Worm (Caenorhabditis elegans): Measurements from ENCODE around the gene C03A3.9.
A peak's percentile ranks its signal among the peaks of the same experiment; 100 is the strongest.

Gene C03A3.9

DNA sequence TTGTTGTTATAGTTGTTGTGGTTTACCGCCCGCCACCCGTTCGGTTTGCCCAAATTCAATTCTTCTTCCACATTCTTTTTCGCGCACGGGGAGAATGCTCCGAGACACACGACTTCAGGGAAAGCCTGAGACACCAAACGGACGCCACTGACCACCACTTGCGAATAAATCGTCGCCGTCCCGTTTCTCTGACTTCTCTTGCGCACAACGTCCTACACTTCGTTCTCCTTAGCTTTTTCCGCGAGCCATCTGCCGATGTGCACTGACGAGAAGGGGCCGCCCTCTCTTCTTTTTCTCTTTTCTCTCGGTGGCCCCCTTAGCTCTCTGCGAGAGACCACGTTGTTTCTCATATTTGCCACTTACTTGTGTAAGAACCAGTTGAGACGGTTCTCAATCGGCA is 9.7 kb upstream of the C03A3.9 start, which contains the start of gene C03A3.1:
Gene C03A3.1, plus strand, starts transcription at position 291 of the 400 bp plus-strand sequence.
- TF ChIP-seq ZK546.5 (tag; optimal IDR thresholded peaks at IDR 0.05), result no peak
- no peak for TF ChIP-seq fkh-10 (GFP tag; optimal IDR thresholded peaks at IDR 0.05)
- peak; percentile 83 for TF ChIP-seq lin-39 (tag; optimal IDR thresholded peaks at IDR 0.05)
- no peak for TF ChIP-seq ceh-9 (tag; optimal IDR thresholded peaks at IDR 0.05)
- TF ChIP-seq pqm-1 (tag; optimal IDR thresholded peaks at IDR 0.05), result no peak
- no peak for TF ChIP-seq mml-1 (tag; optimal IDR thresholded peaks at IDR 0.05)
- TF ChIP-seq lin-15B (tag; optimal IDR thresholded peaks at IDR 0.05), result peak; percentile 21
- TF ChIP-seq nhr-43 (tag; optimal IDR thresholded peaks at IDR 0.05; ENCODE audit: poor library complexity, severe bottlenecking), result no peak
- no peak for TF ChIP-seq sea-2 (GFP tag; optimal IDR thresholded peaks at IDR 0.05)
- TF ChIP-seq nfya-1 (tag; optimal IDR thresholded peaks at IDR 0.05; ENCODE audit: insufficient read depth), result peak; percentile 44
- no peak for TF ChIP-seq fkh-2 (tag; optimal IDR thresholded peaks at IDR 0.05)
- TF ChIP-seq hmg-11 (tag; optimal IDR thresholded peaks at IDR 0.05), result peak; percentile 39
- TF ChIP-seq ama-1 (optimal IDR thresholded peaks at IDR 0.05), result no peak
- no peak for TF ChIP-seq pha-4 (tag; optimal IDR thresholded peaks at IDR 0.05)
- TF ChIP-seq R02D3.7 (tag; optimal IDR thresholded peaks at IDR 0.05), result no peak
- no peak for TF ChIP-seq lsy-12 (tag; optimal IDR thresholded peaks at IDR 0.05)
- no peak for TF ChIP-seq snpc-4 (tag; optimal IDR thresholded peaks at IDR 0.05)
- TF ChIP-seq tbx-2 (tag; optimal IDR thresholded peaks at IDR 0.05), result no peak

DNA sequence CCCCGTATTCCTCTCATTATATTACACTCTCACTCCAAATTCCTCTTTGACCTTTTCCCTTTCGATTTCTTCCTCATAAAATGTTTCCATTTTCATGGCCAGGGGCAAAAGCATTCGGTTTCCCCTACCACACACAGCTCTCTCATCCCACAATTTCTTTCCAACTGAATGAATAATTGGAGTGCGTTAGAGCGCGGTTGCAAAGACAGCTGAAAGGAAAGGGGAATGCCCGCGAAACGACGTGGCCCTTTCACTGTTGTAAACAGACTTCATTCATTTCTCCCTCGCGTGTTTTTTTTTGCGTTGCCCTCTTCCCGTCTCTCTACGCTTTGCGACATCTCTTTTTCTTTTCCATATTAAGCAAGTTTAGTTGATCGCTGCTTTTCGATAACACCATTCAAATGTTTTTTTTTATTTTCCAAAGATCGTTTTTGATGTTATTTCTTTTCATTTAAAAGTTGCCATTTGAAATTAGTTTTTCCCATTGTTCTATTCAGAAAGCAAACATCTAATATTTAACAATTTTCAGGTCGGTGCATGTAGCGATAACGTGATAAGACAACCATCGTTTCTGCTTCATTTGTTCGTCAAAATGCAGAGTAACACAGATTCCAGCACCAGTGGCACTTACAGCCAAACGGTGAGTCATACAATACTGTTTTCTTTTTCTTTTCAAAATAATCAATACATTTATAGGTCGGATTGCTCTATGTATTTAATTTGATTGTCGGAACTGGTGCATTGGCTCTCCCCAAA is 4.3 kb upstream of the C03A3.9 start, which contains the start of gene C03A3.2:
Gene C03A3.2, plus strand, starts transcription at position 530 of the 756 bp plus-strand sequence.
- TF ChIP-seq lin-15B (tag; optimal IDR thresholded peaks at IDR 0.05) (peak; percentile 78), fkh-10 (GFP tag; optimal IDR thresholded peaks at IDR 0.05) (peak; percentile 17), nhr-77 (tag; optimal IDR thresholded peaks at IDR 0.05) (no peak), nhr-28 (tag; optimal IDR thresholded peaks at IDR 0.05) (no peak), ceh-28 (tag; optimal IDR thresholded peaks at IDR 0.05) (no peak), ztf-11 (tag; optimal IDR thresholded peaks at IDR 0.05) (no peak), unc-39 (tag; optimal IDR thresholded peaks at IDR 0.05) (no peak), egl-5 (tag; optimal IDR thresholded peaks at IDR 0.05) (peak; percentile 95), nhr-43 (tag; optimal IDR thresholded peaks at IDR 0.05; ENCODE audit: poor library complexity, severe bottlenecking) (no peak), elt-2 (tag; optimal IDR thresholded peaks at IDR 0.05) (peak; percentile 43), nhr-25 (tag; optimal IDR thresholded peaks at IDR 0.05) (peak; percentile 83), pqm-1 (tag; optimal IDR thresholded peaks at IDR 0.05) (peak; percentile 85), lin-39 (tag; optimal IDR thresholded peaks at IDR 0.05) (peak; percentile 98), ceh-82 (tag; optimal IDR thresholded peaks at IDR 0.05) (no peak), elt-3 (tag; optimal IDR thresholded peaks at IDR 0.05) (no peak), elt-1 (tag; optimal IDR thresholded peaks at IDR 0.05) (peak; percentile 42), ZK546.5 (tag; optimal IDR thresholded peaks at IDR 0.05) (no peak), pha-4 (tag; optimal IDR thresholded peaks at IDR 0.05) (peak; percentile 43), ceh-16 (tag; optimal IDR thresholded peaks at IDR 0.05) (no peak), snpc-4 (tag; optimal IDR thresholded peaks at IDR 0.05) (peak; percentile 5), R02D3.7 (tag; optimal IDR thresholded peaks at IDR 0.05) (no peak), fos-1 (tag; optimal IDR thresholded peaks at IDR 0.05) (no peak), nhr-11 (tag; optimal IDR thresholded peaks at IDR 0.05) (no peak), egl-27 (tag; optimal IDR thresholded peaks at IDR 0.05) (peak; percentile 23), tbx-2 (tag; optimal IDR thresholded peaks at IDR 0.05) (peak; percentile 19), ztf-4 (tag; optimal IDR thresholded peaks at IDR 0.05) (no peak), aly-2 (tag; optimal IDR thresholded peaks at IDR 0.05) (no peak), daf-12 (tag; optimal IDR thresholded peaks at IDR 0.05) (no peak), nhr-12 (tag; optimal IDR thresholded peaks at IDR 0.05) (no peak), fkh-2 (tag; optimal IDR thresholded peaks at IDR 0.05) (no peak), ama-1 (optimal IDR thresholded peaks at IDR 0.05) (no peak), nhr-23 (tag; optimal IDR thresholded peaks at IDR 0.05) (peak; percentile 54), zag-1 (tag; optimal IDR thresholded peaks at IDR 0.05) (no peak), skn-1 (tag; optimal IDR thresholded peaks at IDR 0.05) (no peak), hmg-11 (tag; optimal IDR thresholded peaks at IDR 0.05) (peak; percentile 84), unc-62 (GFP tag; optimal IDR thresholded peaks at IDR 0.05) (no peak), nhr-76 (tag; optimal IDR thresholded peaks at IDR 0.05) (no peak), nfya-1 (tag; optimal IDR thresholded peaks at IDR 0.05; ENCODE audit: insufficient read depth) (peak; percentile 88), eor-1 (tag; optimal IDR thresholded peaks at IDR 0.05) (no peak)

Measured in whole organism, L3 larva.